Fruit fly (Drosophila melanogaster) whole organism, embryonic: ENCODE results near the gene RpS12.

Experiments used
- Abd-B ChIP-seq: fragments of 200-800 bp; sonication (Bioruptor generic); optimal IDR thresholded peaks from 2 replicates; lab custom pipeline; 2018; ENCODE audit warnings: missing biosample characterization, mild to moderate bottlenecking, missing genetic modification characterization, moderate library complexity
- CG11560 ChIP-seq: fragments of 200-800 bp; sonication (Bioruptor generic); IDR thresholded peaks from 3 replicates; pipeline ENCODE4 v1.3.6; 2022; ENCODE audit warnings: missing biosample characterization, missing genetic modification characterization
- CG13296 ChIP-seq: fragments of 200-800 bp; sonication (Bioruptor generic); optimal IDR thresholded peaks from 3 replicates; lab custom pipeline; 2018; ENCODE audit warnings: missing biosample characterization, mild to moderate bottlenecking, missing genetic modification characterization
- CG13894 ChIP-seq: fragments of 200-800 bp; sonication (Bioruptor generic); optimal IDR thresholded peaks from 3 replicates; lab custom pipeline; 2018; ENCODE audit warnings: missing biosample characterization, mild to moderate bottlenecking, missing genetic modification characterization, moderate library complexity
- CG14014 ChIP-seq: fragments of 200-800 bp; sonication (Bioruptor generic); IDR thresholded peaks from 2 replicates; pipeline ENCODE4 v1.3.6; 2022; ENCODE audit warnings: missing biosample characterization, missing genetic modification characterization
- CG15479 ChIP-seq: fragments of 200-800 bp; sonication (Bioruptor generic); optimal IDR thresholded peaks from 3 replicates; lab custom pipeline; 2019; ENCODE audit warnings: missing biosample characterization, mild to moderate bottlenecking, missing genetic modification characterization, moderate library complexity
- CG16779 ChIP-seq: fragments of 200-800 bp; sonication (Bioruptor generic); IDR thresholded peaks from 2 replicates; pipeline ENCODE4 v1.3.6; 2022; ENCODE audit warnings: missing biosample characterization, missing genetic modification characterization
- CG16813 ChIP-seq: fragments of 200-800 bp; sonication (Bioruptor generic); IDR thresholded peaks from 3 replicates; pipeline ENCODE4 v1.3.6; 2022; ENCODE audit warnings: missing biosample characterization, missing genetic modification characterization; ENCODE audit not compliant: partially characterized antibody
- CG17186 ChIP-seq: fragments of 200-800 bp; sonication (Bioruptor generic); optimal IDR thresholded peaks from 3 replicates; lab custom pipeline; 2017; ENCODE audit warnings: missing biosample characterization, missing genetic modification reagents, missing genetic modification characterization
- CG17568 ChIP-seq: fragments of 200-800 bp; sonication (Bioruptor generic); optimal IDR thresholded peaks from 2 replicates; lab custom pipeline; 2018; ENCODE audit warnings: missing biosample characterization, mild to moderate bottlenecking, missing genetic modification characterization, moderate library complexity
- CG17612 ChIP-seq: fragments of 200-800 bp; sonication (Bioruptor generic); IDR thresholded peaks from 2 replicates; pipeline ENCODE4 v1.3.6; 2022; ENCODE audit warnings: missing biosample characterization, missing genetic modification characterization
- CG18262 ChIP-seq: fragments of 200-800 bp; optimal IDR thresholded peaks from 3 replicates; lab custom pipeline; 2019; ENCODE audit warnings: missing biosample characterization, mild to moderate bottlenecking, missing genetic modification characterization, moderate library complexity
- CG18619 ChIP-seq: fragments of 200-800 bp; sonication (Bioruptor generic); optimal IDR thresholded peaks from 3 replicates; lab custom pipeline; 2017; ENCODE audit warnings: missing biosample characterization, mild to moderate bottlenecking, missing genetic modification characterization
- CG2202 ChIP-seq: fragments of 200-800 bp; sonication (Bioruptor generic); optimal IDR thresholded peaks from 2 replicates; lab custom pipeline; 2018; ENCODE audit warnings: missing biosample characterization, mild to moderate bottlenecking, missing genetic modification characterization
- CG2678 ChIP-seq: fragments of 200-800 bp; sonication (Bioruptor generic); optimal IDR thresholded peaks from 3 replicates; lab custom pipeline; 2019; ENCODE audit warnings: missing biosample characterization, mild to moderate bottlenecking, missing genetic modification characterization, moderate library complexity
- CG30403 ChIP-seq: fragments of 200-800 bp; sonication (Bioruptor generic); optimal IDR thresholded peaks from 3 replicates; lab custom pipeline; 2016; ENCODE audit warnings: missing biosample characterization, missing genetic modification characterization
- CG31224 ChIP-seq: fragments of 200-800 bp; sonication (Bioruptor generic); IDR thresholded peaks from 2 replicates; pipeline ENCODE4 v1.3.6; 2022; ENCODE audit warnings: missing biosample characterization, missing genetic modification characterization
- CG32767 ChIP-seq: fragments of 200-800 bp; sonication (Bioruptor generic); IDR thresholded peaks from 2 replicates; pipeline ENCODE4 v1.3.6; 2022; ENCODE audit warnings: missing biosample characterization, missing genetic modification characterization
- CG42726 ChIP-seq: fragments of 200-800 bp; sonication (Bioruptor generic); IDR thresholded peaks from 2 replicates; pipeline ENCODE4 v1.3.6; 2022; ENCODE audit warnings: missing biosample characterization, missing genetic modification characterization; ENCODE audit not compliant: partially characterized antibody
- CG4424 ChIP-seq: fragments of 200-800 bp; sonication (Bioruptor generic); optimal IDR thresholded peaks from 3 replicates; lab custom pipeline; 2016; ENCODE audit warnings: missing biosample characterization, missing genetic modification characterization
- CG7839 ChIP-seq: fragments of 200-800 bp; sonication (Bioruptor generic); optimal IDR thresholded peaks from 3 replicates; lab custom pipeline; 2018; ENCODE audit warnings: missing biosample characterization, mild to moderate bottlenecking, missing genetic modification characterization, moderate library complexity
- CG8765 ChIP-seq: fragments of 200-800 bp; sonication (Bioruptor generic); IDR thresholded peaks from 2 replicates; pipeline ENCODE4 v1.3.6; 2022; ENCODE audit warnings: missing biosample characterization, missing genetic modification characterization
- CG8924 ChIP-seq: fragments of 200-800 bp; optimal IDR thresholded peaks from 3 replicates; lab custom pipeline; 2019; ENCODE audit warnings: missing biosample characterization, mild to moderate bottlenecking, missing genetic modification characterization, moderate library complexity
- CrebB ChIP-seq: fragments of 200-800 bp; sonication (Bioruptor generic); optimal IDR thresholded peaks from 3 replicates; lab custom pipeline; 2018; ENCODE audit warnings: missing biosample characterization, mild to moderate bottlenecking, missing genetic modification characterization
- Fer3 ChIP-seq: fragments of 200-800 bp; sonication (Bioruptor generic); optimal IDR thresholded peaks from 2 replicates; lab custom pipeline; 2018; ENCODE audit warnings: missing biosample characterization, mild to moderate bottlenecking, missing genetic modification characterization, moderate library complexity
- Gsc ChIP-seq: fragments of 200-800 bp; sonication (Bioruptor generic); IDR thresholded peaks from 2 replicates; pipeline ENCODE4 v1.3.6; 2022; ENCODE audit warnings: missing biosample characterization, missing genetic modification characterization
- Hsf ChIP-seq: fragments of 200-800 bp; sonication (Bioruptor generic); optimal IDR thresholded peaks from 3 replicates; lab custom pipeline; 2016; ENCODE audit warnings: missing biosample characterization, missing genetic modification characterization
- Meics ChIP-seq: fragments of 200-800 bp; sonication (Bioruptor generic); optimal IDR thresholded peaks from 2 replicates; lab custom pipeline; 2017; ENCODE audit warnings: missing biosample characterization, mild to moderate bottlenecking, missing genetic modification characterization
- Nf-YC ChIP-seq: fragments of 200-800 bp; optimal IDR thresholded peaks from 3 replicates; lab custom pipeline; 2019; ENCODE audit warnings: missing biosample characterization, mild to moderate bottlenecking, missing genetic modification characterization, moderate library complexity
- Sry-δ ChIP-seq: fragments of 200-800 bp; sonication (Bioruptor generic); optimal IDR thresholded peaks from 2 replicates; lab custom pipeline; 2016; ENCODE audit warnings: missing biosample characterization, missing genetic modification characterization
- Taf1 ChIP-seq: fragments of 200-800 bp; sonication (Bioruptor generic); IDR thresholded peaks from 2 replicates; pipeline ENCODE4 v1.3.6; 2022; ENCODE audit warnings: missing biosample characterization, missing genetic modification characterization
- ap ChIP-seq: fragments of 200-800 bp; sonication (Bioruptor generic); IDR thresholded peaks from 2 replicates; pipeline ENCODE4 v1.3.6; 2022; ENCODE audit warnings: missing biosample characterization, missing genetic modification characterization
- ash1 ChIP-seq: fragments of 200-800 bp; sonication (Bioruptor generic); optimal IDR thresholded peaks from 2 replicates; lab custom pipeline; 2018; ENCODE audit warnings: missing biosample characterization, mild to moderate bottlenecking, missing genetic modification characterization
- bigmax ChIP-seq: fragments of 200-800 bp; sonication (Bioruptor generic); optimal IDR thresholded peaks from 2 replicates; lab custom pipeline; 2018; ENCODE audit warnings: missing biosample characterization, mild to moderate bottlenecking, missing genetic modification characterization
- corto ChIP-seq: fragments of 200-800 bp; sonication (Bioruptor generic); optimal IDR thresholded peaks from 2 replicates; lab custom pipeline; 2016; ENCODE audit warnings: missing biosample characterization, mild to moderate bottlenecking, missing genetic modification characterization, moderate library complexity
- crol ChIP-seq: fragments of 200-800 bp; sonication (Bioruptor generic); IDR thresholded peaks from 2 replicates; pipeline ENCODE4 v1.3.6; 2022; ENCODE audit warnings: missing biosample characterization, missing genetic modification characterization
- dati ChIP-seq: fragments of 200-800 bp; sonication (Bioruptor generic); IDR thresholded peaks from 2 replicates; pipeline ENCODE4 v1.3.6; 2022; ENCODE audit warnings: missing biosample characterization, missing genetic modification characterization
- gfzf ChIP-seq: fragments of 200-800 bp; sonication (Bioruptor generic); optimal IDR thresholded peaks from 2 replicates; lab custom pipeline; 2016; ENCODE audit warnings: missing biosample characterization, mild to moderate bottlenecking, missing genetic modification characterization, moderate library complexity
- gt ChIP-seq: fragments of 200-800 bp; sonication (Bioruptor generic); IDR thresholded peaks from 2 replicates; pipeline ENCODE4 v1.3.6; 2022; ENCODE audit warnings: missing biosample characterization, missing genetic modification characterization
- hb ChIP-seq: fragments of 200-800 bp; sonication (Bioruptor generic); IDR thresholded peaks from 3 replicates; pipeline ENCODE4 v1.3.6; 2022; ENCODE audit warnings: missing biosample characterization, missing genetic modification characterization; ENCODE audit not compliant: partially characterized antibody
- kay ChIP-seq: fragments of 200-800 bp; sonication (Bioruptor generic); optimal IDR thresholded peaks from 2 replicates; lab custom pipeline; 2016; ENCODE audit warnings: missing biosample characterization, missing genetic modification characterization
- lbe ChIP-seq: fragments of 200-800 bp; sonication (Bioruptor generic); optimal IDR thresholded peaks from 2 replicates; lab custom pipeline; 2016; ENCODE audit warnings: missing biosample characterization, mild to moderate bottlenecking, missing genetic modification characterization
- onecut ChIP-seq: fragments of 200-800 bp; sonication (Bioruptor generic); IDR thresholded peaks from 2 replicates; pipeline ENCODE4 v1.3.6; 2022; ENCODE audit warnings: missing biosample characterization, missing genetic modification characterization
- rib ChIP-seq: fragments of 200-800 bp; sonication (Bioruptor generic); IDR thresholded peaks from 2 replicates; pipeline ENCODE4 v1.3.6; 2022; ENCODE audit warnings: missing biosample characterization, missing genetic modification characterization
- sc ChIP-seq, 3 experiments: fragments of >200 bp in 2 of 3; fragments of 200-800 bp in 1 of 3; sonication (Bioruptor generic) in 1 of 3; optimal IDR thresholded peaks; 2 replicates in 2 of 3; 3 replicates in 1 of 3; lab custom pipeline; 2017; ENCODE audit warnings: mild to moderate bottlenecking in 1 of 3, missing biosample characterization in 1 of 3, missing genetic modification characterization in 1 of 3, missing genetic modification reagents in 1 of 3
- sens ChIP-seq: fragments of 200-800 bp; sonication (Bioruptor generic); peaks from one replicate; lab custom pipeline; 2016; ENCODE audit warnings: missing biosample characterization, missing genetic modification characterization
- seq ChIP-seq: fragments of 200-800 bp; sonication (Bioruptor generic); IDR thresholded peaks from 2 replicates; pipeline ENCODE4 v1.3.6; 2022; ENCODE audit warnings: missing biosample characterization, missing genetic modification characterization
- sr ChIP-seq: fragments of 200-800 bp; sonication (Bioruptor generic); IDR thresholded peaks from 3 replicates; pipeline ENCODE4 v1.3.6; 2022; ENCODE audit warnings: missing biosample characterization, missing genetic modification characterization
- tll ChIP-seq, 2 experiments: fragments of 200-800 bp in 1 of 2; fragments of >200 bp in 1 of 2; sonication (Bioruptor generic) in 1 of 2; optimal IDR thresholded peaks; 2 replicates each; lab custom pipeline; 2017 to 2019; ENCODE audit warnings: missing biosample characterization in 2 of 2, missing genetic modification characterization in 2 of 2, mild to moderate bottlenecking in 1 of 2, moderate library complexity in 1 of 2
- unc-4 ChIP-seq: fragments of 200-800 bp; sonication (Bioruptor generic); IDR thresholded peaks from 2 replicates; pipeline ENCODE4 v1.3.6; 2022; ENCODE audit warnings: missing biosample characterization, missing genetic modification characterization; ENCODE audit not compliant: partially characterized antibody
- z ChIP-seq: fragments of 200-800 bp; sonication (Bioruptor generic); IDR thresholded peaks from 3 replicates; pipeline ENCODE4 v1.3.6; 2022; ENCODE audit warnings: missing biosample characterization, missing genetic modification characterization

The RpS12 gene

dm6 chr3L:13021727-13022126, 1.4 kb upstream of the RpS12 start (continued):
- TF ChIP-seq CG13894 (tag; lab: Kevin White, UChicago) (no peak), CG11560 (tag; lab: Robert Waterston, UW) (no peak), CG8924 (tag; lab: Kevin White, UChicago) (no peak), sr (GFP tag; lab: Robert Waterston, UW) (no peak), Nf-YC (tag; lab: Kevin White, UChicago) (no peak), kay (no peak), CG2202 (tag; lab: Kevin White, UChicago) (no peak), crol (GFP tag; lab: Robert Waterston, UW) (no peak), Hsf (GFP tag; lab: Kevin White, UChicago) (peak; percentile 24), dati (no peak), tll (GFP tag; optimal IDR thresholded peaks at IDR 0.05; lab: Kevin White, UChicago) (no peak), CG7839 (tag; lab: Kevin White, UChicago) (peak; percentile 37), CG2678 (tag; lab: Kevin White, UChicago) (peak; percentile 61), hb (GFP tag; lab: Robert Waterston, UW) (no peak), CG30403 (GFP tag; lab: Kevin White, UChicago) (peak; percentile 20), Gsc (GFP tag; lab: Robert Waterston, UW) (no peak), CG18619 (GFP tag; lab: Kevin White, UChicago) (peak; percentile 3), CrebB (tag; lab: Kevin White, UChicago) (no peak), unc-4 (GFP tag; lab: Robert Waterston, UW) (no peak), CG16813 (GFP tag; lab: Robert Waterston, UW) (no peak), CG17568 (no peak), CG13296 (peak; percentile 44), CG42726 (GFP tag; lab: Robert Waterston, UW) (no peak), Meics (GFP tag; lab: Kevin White, UChicago) (no peak), lbe (GFP tag; lab: Kevin White, UChicago) (peak; percentile 45), Sry-δ (GFP tag; lab: Kevin White, UChicago) (no peak), CG17186 (GFP tag; lab: Kevin White, UChicago) (no peak), CG31224 (GFP tag; lab: Robert Waterston, UW) (no peak), CG8765 (GFP tag; lab: Robert Waterston, UW) (no peak), gt (no peak), z (GFP tag; lab: Robert Waterston, UW) (no peak), CG14014 (GFP tag; lab: Robert Waterston, UW) (0 out of 2 replicates have a peak, but pooled peaks have one; percentile 23), Taf1 (GFP tag; lab: Robert Waterston, UW) (no peak), bigmax (no peak), Abd-B (GFP tag; lab: Kevin White, UChicago) (no peak), corto (GFP tag; lab: Kevin White, UChicago) (no peak), ash1 (GFP tag; lab: Kevin White, UChicago) (no peak), Fer3 (peak; percentile 19), CG32767 (no peak), CG18262 (tag; lab: Kevin White, UChicago) (peak; percentile 7), rib (GFP tag; lab: Robert Waterston, UW) (no peak), CG16779 (GFP tag; lab: Robert Waterston, UW) (no peak), gfzf (no peak), CG15479 (GFP tag; lab: Kevin White, UChicago) (no peak), sc (optimal IDR thresholded peaks at IDR 0.05; lab: Kevin White, UChicago) (no peak), sc (GFP tag; optimal IDR thresholded peaks at IDR 0.05; lab: Kevin White, UChicago) (no peak), CG4424 (GFP tag; lab: Kevin White, UChicago) (no peak), onecut (0 out of 2 replicates have a peak, but pooled peaks have one; percentile 22), sens (GFP tag; lab: Kevin White, UChicago) (no peak), CG17612 (no peak), seq (GFP tag; lab: Robert Waterston, UW) (peak; percentile 20; the same call in 1 of the 2 replicates), ap (GFP tag; lab: Robert Waterston, UW) (no peak)
